Worm (Caenorhabditis elegans) whole organism, L2 larva: ENCODE measurements around the gene ZK809.9.

Source experiments
- ZK546.5 ChIP-seq: sonication (generic microtip); optimal IDR thresholded peaks from 2 replicates; lab custom pipeline; 2017; ENCODE audit warnings: missing biosample characterization, missing genetic modification characterization
- aly-2 ChIP-seq: fragments of 150-350 bp; optimal IDR thresholded peaks from 2 replicates; lab custom pipeline; 2014; ENCODE audit warnings: missing biosample characterization, missing genetic modification characterization
- ceh-82 ChIP-seq: fragments of 150-350 bp; optimal IDR thresholded peaks from 2 replicates; lab custom pipeline; 2014; ENCODE audit warnings: missing biosample characterization, missing genetic modification characterization
- dmd-4 ChIP-seq: sonication (generic microtip); optimal IDR thresholded peaks from 2 replicates; lab custom pipeline; 2017; ENCODE audit warnings: missing biosample characterization, missing genetic modification characterization
- elt-1 ChIP-seq: fragments of 150-350 bp; optimal IDR thresholded peaks from 2 replicates; lab custom pipeline; 2014; ENCODE audit warnings: missing biosample characterization, missing genetic modification characterization
- nhr-237 ChIP-seq: fragments of 150-350 bp; optimal IDR thresholded peaks from 2 replicates; lab custom pipeline; 2014; ENCODE audit warnings: missing biosample characterization, missing genetic modification characterization
- nhr-77 ChIP-seq: fragments of 150-350 bp; optimal IDR thresholded peaks from 2 replicates; lab custom pipeline; 2014; ENCODE audit warnings: missing biosample characterization, missing genetic modification characterization
- skn-1 ChIP-seq: sonication (generic microtip); optimal IDR thresholded peaks from 2 replicates; lab custom pipeline; 2017; ENCODE audit warnings: missing biosample characterization, missing genetic modification characterization

DNA sequence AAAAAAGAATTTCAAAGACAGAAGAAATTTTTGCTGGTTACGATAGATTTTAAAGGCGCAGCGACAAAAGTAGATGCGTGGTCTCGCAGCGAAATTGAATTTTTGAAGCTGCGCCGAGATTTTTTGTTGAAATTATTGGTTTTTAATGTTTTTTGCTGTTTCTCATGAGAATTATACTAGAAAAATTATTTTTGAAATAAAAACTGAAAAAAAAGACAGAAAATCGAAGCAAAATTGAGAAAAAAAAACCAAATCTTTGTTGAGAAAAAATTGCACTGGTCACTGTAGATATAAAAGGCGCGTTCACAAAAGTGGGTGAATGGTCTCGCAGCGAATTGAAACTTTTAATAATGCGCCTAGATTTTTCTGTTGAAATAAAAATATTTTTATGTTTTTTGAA is 30.5 kb downstream of the ZK809.9 start:
- TF ChIP-seq aly-2 (tag; lab: Kevin White, UChicago) (no peak), elt-1 (tag; lab: Kevin White, UChicago) (no peak), nhr-77 (tag; lab: Kevin White, UChicago) (no peak), skn-1 (tag; lab: Kevin White, UChicago) (no peak), nhr-237 (tag; lab: Kevin White, UChicago) (no peak), dmd-4 (tag; lab: Kevin White, UChicago) (no peak), ZK546.5 (tag; lab: Kevin White, UChicago) (no peak), ceh-82 (no peak)
